Worm (Caenorhabditis elegans): ENCODE measurements around the gene tbc-6.

The tbc-6 gene

DNA sequence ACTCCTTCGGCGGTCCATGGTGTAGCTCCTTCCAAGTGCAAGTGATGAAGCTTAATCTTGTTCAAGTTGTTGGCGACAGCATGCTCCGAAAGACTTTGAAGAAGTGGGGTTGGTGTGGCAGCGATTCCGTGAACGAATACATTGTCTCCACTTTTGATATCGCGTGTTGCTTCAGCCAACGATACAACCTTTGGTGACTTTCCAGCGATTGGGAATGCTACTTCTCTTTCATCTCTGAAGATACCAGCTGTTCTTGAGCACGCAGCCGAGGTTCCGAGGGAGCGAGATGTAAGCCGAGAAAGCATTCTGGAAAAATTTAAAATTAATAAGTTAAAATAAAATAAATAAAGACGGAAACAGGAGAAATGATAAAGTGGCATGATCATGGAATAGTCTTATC, 42.2 kb downstream of the tbc-6 start, which contains the start of gene acer-1:
acer-1 (minus strand) TSS at position 306 of the 400 bp plus-strand sequence.
- TF ChIP-seq pax-1 (tag; optimal IDR thresholded peaks at IDR 0.05) (no peak), sox-2 (GFP tag; IDR thresholded peaks at IDR 0.05) (no peak), ceh-48 (tag; optimal IDR thresholded peaks at IDR 0.05) (no peak), mec-3 (tag; optimal IDR thresholded peaks at IDR 0.05; ENCODE audit: borderline replicate concordance) (no peak), ets-4 (tag; optimal IDR thresholded peaks at IDR 0.05) (no peak), zip-5 (tag; optimal IDR thresholded peaks at IDR 0.05) (no peak), ceh-24 (tag; optimal IDR thresholded peaks at IDR 0.05) (no peak), madf-2 (tag; optimal IDR thresholded peaks at IDR 0.05) (no peak), pqm-1 (tag; optimal IDR thresholded peaks at IDR 0.05) (no peak), nfya-1 (tag; optimal IDR thresholded peaks at IDR 0.05) (no peak), C08G9.2 (tag; optimal IDR thresholded peaks at IDR 0.05) (no peak), pha-4 (tag; optimal IDR thresholded peaks at IDR 0.05) (no peak), K09A11.1 (tag; optimal IDR thresholded peaks at IDR 0.05; ENCODE audit: insufficient read depth) (no peak), ceh-45 (GFP tag; IDR thresholded peaks at IDR 0.05) (no peak), lin-11 (tag; optimal IDR thresholded peaks at IDR 0.05) (no peak), ceh-9 (tag; optimal IDR thresholded peaks at IDR 0.05) (no peak)

- TF ChIP-seq pha-4 (tag; optimal IDR thresholded peaks at IDR 0.05) (no peak), unc-42 (tag; optimal IDR thresholded peaks at IDR 0.05) (peak; percentile 12), lim-6 (tag; optimal IDR thresholded peaks at IDR 0.05) (no peak), pqm-1 (tag; optimal IDR thresholded peaks at IDR 0.05) (peak; percentile 19), ceh-18 (tag; optimal IDR thresholded peaks at IDR 0.05) (peak; percentile 47)
Observed at ce11 chrII:6891176-6891575, 43.3 kb downstream of the tbc-6 start.

DNA sequence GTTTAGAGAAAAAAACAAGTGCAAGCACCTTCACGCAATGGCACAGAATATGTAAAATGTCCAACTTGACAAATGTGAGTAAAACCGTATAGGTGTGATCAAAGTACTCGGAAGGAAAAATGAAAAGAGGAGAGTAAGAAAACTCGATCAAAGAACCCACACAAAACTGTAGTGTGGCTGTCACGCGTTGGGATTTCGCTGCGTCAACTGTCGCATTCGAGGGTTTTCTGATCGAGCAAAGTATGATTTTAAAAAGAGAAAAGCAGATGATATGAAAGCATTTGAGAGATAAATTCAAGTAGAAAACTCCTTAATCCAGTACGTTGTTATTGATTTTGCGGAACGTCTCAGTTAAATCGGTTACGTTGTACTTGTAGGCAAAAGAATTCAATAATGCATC, 43.9 kb downstream of the tbc-6 start:
- TF ChIP-seq che-1 (tag; optimal IDR thresholded peaks at IDR 0.05) (no peak), unc-55 (GFP tag; optimal IDR thresholded peaks at IDR 0.05) (peak; percentile 26), hlh-30 (tag; optimal IDR thresholded peaks at IDR 0.05; ENCODE audit: insufficient read depth) (no peak), ceh-14 (tag; optimal IDR thresholded peaks at IDR 0.05) (no peak), elt-2 (tag; optimal IDR thresholded peaks at IDR 0.05) (no peak), pag-3 (tag; optimal IDR thresholded peaks at IDR 0.05; ENCODE audit: borderline replicate concordance) (no peak), sdc-2 (tag; optimal IDR thresholded peaks at IDR 0.05) (no peak), hlh-15 (tag; optimal IDR thresholded peaks at IDR 0.05) (no peak), elt-4 (tag; optimal IDR thresholded peaks at IDR 0.05) (no peak)

- TF ChIP-seq pqm-1 (tag; optimal IDR thresholded peaks at IDR 0.05) (no peak), zip-5 (tag; optimal IDR thresholded peaks at IDR 0.05) (no peak), tbx-2 (tag; optimal IDR thresholded peaks at IDR 0.05) (no peak), pros-1 (tag; optimal IDR thresholded peaks at IDR 0.05) (no peak), nhr-232 (tag; optimal IDR thresholded peaks at IDR 0.05) (no peak), rnt-1 (tag; optimal IDR thresholded peaks at IDR 0.05) (no peak), ceh-2 (tag; optimal IDR thresholded peaks at IDR 0.05) (no peak), ceh-34 (tag; optimal IDR thresholded peaks at IDR 0.05) (no peak), ttx-3 (tag; optimal IDR thresholded peaks at IDR 0.05) (no peak), lin-11 (tag; optimal IDR thresholded peaks at IDR 0.05) (no peak), Y22D7AL.16 (tag; optimal IDR thresholded peaks at IDR 0.05) (no peak), sox-4 (tag; optimal IDR thresholded peaks at IDR 0.05) (no peak), hlh-15 (tag; optimal IDR thresholded peaks at IDR 0.05) (no peak), fax-1 (tag; optimal IDR thresholded peaks at IDR 0.05) (no peak), madf-2 (tag; optimal IDR thresholded peaks at IDR 0.05) (no peak), nhr-11 (tag; optimal IDR thresholded peaks at IDR 0.05) (no peak), ceh-48 (tag; optimal IDR thresholded peaks at IDR 0.05) (no peak), unc-86 (tag; optimal IDR thresholded peaks at IDR 0.05) (no peak), mec-3 (tag; optimal IDR thresholded peaks at IDR 0.05; ENCODE audit: borderline replicate concordance) (no peak), syd-9 (tag; optimal IDR thresholded peaks at IDR 0.05) (no peak)
Observed at ce11 chrII:6893589-6894245, 45.8 kb downstream of the tbc-6 start, which contains the start of gene adal-1. Gene adal-1 (minus strand): TSS chrII:6893639.

Measured in whole organism, late embryonic.